Worm (Caenorhabditis elegans): ENCODE results near the gene T19H12.6.

The T19H12.6 gene

ce11 chrV:4870627-4871026 is 6.9 kb downstream of the T19H12.6 start:
- TF ChIP-seq gei-8 (GFP tag; optimal IDR thresholded peaks at IDR 0.05) (no peak), snpc-1.2 (GFP tag; IDR thresholded peaks at IDR 0.05) (no peak), unc-130 (GFP tag; optimal IDR thresholded peaks at IDR 0.05) (no peak), lin-39 (tag; optimal IDR thresholded peaks at IDR 0.05) (no peak), daf-19 (GFP tag; conservative IDR thresholded peaks at IDR 0.05) (no peak), daf-8 (GFP tag; IDR thresholded peaks at IDR 0.05) (no peak), mxl-2 (GFP tag; conservative IDR thresholded peaks at IDR 0.05) (no peak)

- TF ChIP-seq lin-15B (tag; optimal IDR thresholded peaks at IDR 0.05): no peak
- TF ChIP-seq Y75B8A.6 (GFP tag; IDR thresholded peaks at IDR 0.05): no peak
- no peak for TF ChIP-seq nhr-10 (tag; optimal IDR thresholded peaks at IDR 0.05)
- TF ChIP-seq zip-2 (tag; optimal IDR thresholded peaks at IDR 0.05): no peak
- no peak for TF ChIP-seq lin-39 (tag; optimal IDR thresholded peaks at IDR 0.05)
- TF ChIP-seq hif-1 (tag; optimal IDR thresholded peaks at IDR 0.05): no peak
- TF ChIP-seq fkh-10 (GFP tag; optimal IDR thresholded peaks at IDR 0.05): no peak
These were observed 8.8 kb downstream of the T19H12.6 start for ce11 chrV:4868698-4869097.

- no peak for TF ChIP-seq unc-62 (GFP tag; optimal IDR thresholded peaks at IDR 0.05 in 1 of 2)
- no peak for TF ChIP-seq unc-62 (tag; optimal IDR thresholded peaks at IDR 0.05)
- TF ChIP-seq lin-1 (GFP tag; IDR thresholded peaks at IDR 0.05): no peak
- TF ChIP-seq lin-15B (tag; optimal IDR thresholded peaks at IDR 0.05): no peak
- no peak for TF ChIP-seq mdt-29 (GFP tag; IDR thresholded peaks at IDR 0.05)
- TF ChIP-seq ZK337.2 (GFP tag; IDR thresholded peaks at IDR 0.05): no peak
- TF ChIP-seq set-16 (GFP tag; IDR thresholded peaks at IDR 0.05): no peak
- TF ChIP-seq nhr-42 (GFP tag; IDR thresholded peaks at IDR 0.05): no peak
- TF ChIP-seq zfp-2 (tag; optimal IDR thresholded peaks at IDR 0.05): no peak
- no peak for TF ChIP-seq attf-4 (tag; optimal IDR thresholded peaks at IDR 0.05)
- TF ChIP-seq zag-1 (tag; optimal IDR thresholded peaks at IDR 0.05): no peak
- TF ChIP-seq zfp-3 (GFP tag; conservative IDR thresholded peaks at IDR 0.05): no peak
- TF ChIP-seq duxl-1 (tag; optimal IDR thresholded peaks at IDR 0.05; ENCODE audit: poor library complexity): no peak
- TF ChIP-seq dve-1 (tag; optimal IDR thresholded peaks at IDR 0.05; ENCODE audit: insufficient read depth): no peak
- TF ChIP-seq saeg-2 (GFP tag; IDR thresholded peaks at IDR 0.05): no peak
- no peak for TF ChIP-seq dpl-1 (GFP tag; optimal IDR thresholded peaks at IDR 0.05)
- TF ChIP-seq nhr-25 (tag; optimal IDR thresholded peaks at IDR 0.05; ENCODE audit: borderline replicate concordance, insufficient read depth): no peak
- TF ChIP-seq Y75B8A.6 (GFP tag; IDR thresholded peaks at IDR 0.05): no peak
- TF ChIP-seq D1046.2 (GFP tag; IDR thresholded peaks at IDR 0.05): no peak
- no peak for TF ChIP-seq nhr-77 (tag; optimal IDR thresholded peaks at IDR 0.05)
These were observed 10.0 kb downstream of the T19H12.6 start for ce11 chrV:4867535-4867934.

ce11 chrV:4865364-4865763 is 12.1 kb downstream of the T19H12.6 start, which contains the start of gene srd-32:
Gene srd-32 (plus strand): TSS chrV:4865664.
- TF ChIP-seq skn-1 (tag; optimal IDR thresholded peaks at IDR 0.05) (no peak), mxl-3 (GFP tag; optimal IDR thresholded peaks at IDR 0.05) (peak; percentile 39)

ce11 chrV:4864330-4864729 is 13.2 kb downstream of the T19H12.6 start:
- no peak for TF ChIP-seq Y75B8A.6 (GFP tag; IDR thresholded peaks at IDR 0.05)
- TF ChIP-seq zip-2 (tag; optimal IDR thresholded peaks at IDR 0.05): no peak
- TF ChIP-seq ZK337.2 (GFP tag; IDR thresholded peaks at IDR 0.05): no peak
- TF ChIP-seq nhr-77 (tag; optimal IDR thresholded peaks at IDR 0.05): no peak

- TF ChIP-seq ceh-32 (tag; optimal IDR thresholded peaks at IDR 0.05; ENCODE audit: poor library complexity) (no peak), dve-1 (tag; optimal IDR thresholded peaks at IDR 0.05; ENCODE audit: insufficient read depth) (peak; percentile 45), dmd-8 (GFP tag; IDR thresholded peaks at IDR 0.05) (no peak), lir-3 (tag; optimal IDR thresholded peaks at IDR 0.05) (no peak), hif-1 (tag; optimal IDR thresholded peaks at IDR 0.05) (peak in 1 of 2 experiments; percentile 2), lsy-2 (tag; optimal IDR thresholded peaks at IDR 0.05) (peak in 1 of 2 experiments; percentile 19), hlh-30 (tag; optimal IDR thresholded peaks at IDR 0.05; ENCODE audit: insufficient read depth) (peak; percentile 48), zfp-3 (GFP tag; conservative IDR thresholded peaks at IDR 0.05) (no peak), daf-16 (GFP tag; optimal IDR thresholded peaks at IDR 0.05) (no peak), daf-16 (tag; optimal IDR thresholded peaks at IDR 0.05) (peak; percentile 42), nhr-28 (tag; optimal IDR thresholded peaks at IDR 0.05) (peak; percentile 98), mdl-1 (tag; optimal IDR thresholded peaks at IDR 0.05) (peak in 1 of 2 experiments; percentile 27), nhr-11 (tag; optimal IDR thresholded peaks at IDR 0.05) (peak; percentile 11)
These were observed 14.8 kb downstream of the T19H12.6 start, which contains the start of gene C37H5.13 for ce11 chrV:4862737-4863136. Gene C37H5.13 (minus strand): TSS chrV:4862965.
